Worm (Caenorhabditis elegans) whole organism, L2 larva: ENCODE measurements around the gene nduv-2.

ENCODE experiments used
- C34F6.9 ChIP-seq: fragments of 150-350 bp; optimal IDR thresholded peaks from 2 replicates; lab custom pipeline; 2014; ENCODE audit warnings: missing biosample characterization, missing genetic modification characterization
- F13H6.1 ChIP-seq: sonication (generic microtip); optimal IDR thresholded peaks from 2 replicates; lab custom pipeline; 2016; ENCODE audit warnings: missing genetic modification characterization, missing compliant biosample characterization
- R02D3.7 ChIP-seq: fragments of 150-350 bp; optimal IDR thresholded peaks from 2 replicates; lab custom pipeline; 2014; ENCODE audit warnings: missing biosample characterization, missing genetic modification characterization
- Y55F3AM.14 ChIP-seq: fragments of 200-800 bp; sonication (Bioruptor generic); optimal IDR thresholded peaks from 2 replicates; lab custom pipeline; 2018; ENCODE audit warnings: mild to moderate bottlenecking, missing genetic modification characterization, missing compliant biosample characterization
- ZK546.5 ChIP-seq: sonication (generic microtip); optimal IDR thresholded peaks from 2 replicates; lab custom pipeline; 2017; ENCODE audit warnings: missing biosample characterization, missing genetic modification characterization
- alr-1 ChIP-seq: fragments of 150-350 bp; optimal IDR thresholded peaks from 2 replicates; lab custom pipeline; 2014; ENCODE audit warnings: missing biosample characterization, missing genetic modification characterization
- ama-1 ChIP-seq: fragments of 150-350 bp; optimal IDR thresholded peaks from 2 replicates; lab custom pipeline; 2018; ENCODE audit warnings: inconsistent platforms
- ceh-16 ChIP-seq: fragments of 150-350 bp; optimal IDR thresholded peaks from 2 replicates; lab custom pipeline; 2014; ENCODE audit warnings: missing biosample characterization, missing genetic modification characterization
- ceh-82 ChIP-seq: fragments of 150-350 bp; optimal IDR thresholded peaks from 2 replicates; lab custom pipeline; 2014; ENCODE audit warnings: missing biosample characterization, missing genetic modification characterization
- crh-2 ChIP-seq: sonication (generic microtip); optimal IDR thresholded peaks from 2 replicates; lab custom pipeline; 2017; ENCODE audit warnings: missing biosample characterization, missing genetic modification characterization
- elt-1 ChIP-seq: fragments of 150-350 bp; optimal IDR thresholded peaks from 2 replicates; lab custom pipeline; 2014; ENCODE audit warnings: missing biosample characterization, missing genetic modification characterization
- elt-3 ChIP-seq: sonication (generic microtip); optimal IDR thresholded peaks from 2 replicates; lab custom pipeline; 2017; ENCODE audit warnings: missing biosample characterization, missing genetic modification characterization
- fos-1 ChIP-seq: fragments of 150-350 bp; optimal IDR thresholded peaks from 2 replicates; lab custom pipeline; 2014; ENCODE audit warnings: missing biosample characterization, missing genetic modification characterization
- gmeb-1 ChIP-seq: fragments of 150-350 bp; optimal IDR thresholded peaks from 2 replicates; lab custom pipeline; 2014; ENCODE audit warnings: missing biosample characterization, missing genetic modification characterization
- lin-39 ChIP-seq: fragments of 150-350 bp; optimal IDR thresholded peaks from 2 replicates; lab custom pipeline; 2014; ENCODE audit warnings: missing biosample characterization, missing genetic modification reagents, missing genetic modification characterization
- lsy-2 ChIP-seq, 2 experiments: fragments of 150-350 bp in 1 of 2; sonication (generic microtip) in 1 of 2; optimal IDR thresholded peaks; 2 replicates each; lab custom pipeline; 2014 to 2017; ENCODE audit warnings: missing biosample characterization in 2 of 2, missing genetic modification characterization in 2 of 2
- mab-5 ChIP-seq: fragments of 150-350 bp; optimal IDR thresholded peaks from 2 replicates; lab custom pipeline; 2014; ENCODE audit warnings: missing biosample characterization, missing genetic modification characterization
- nhr-12 ChIP-seq: fragments of 150-350 bp; optimal IDR thresholded peaks from 2 replicates; lab custom pipeline; 2014; ENCODE audit warnings: missing biosample characterization, missing genetic modification characterization
- nhr-237 ChIP-seq: fragments of 150-350 bp; optimal IDR thresholded peaks from 2 replicates; lab custom pipeline; 2014; ENCODE audit warnings: missing biosample characterization, missing genetic modification characterization
- nhr-25 ChIP-seq: fragments of 150-350 bp; sonication (generic microtip); optimal IDR thresholded peaks from 3 replicates; lab custom pipeline; 2014; ENCODE audit warnings: missing biosample characterization, missing genetic modification characterization
- nhr-77 ChIP-seq: fragments of 150-350 bp; optimal IDR thresholded peaks from 2 replicates; lab custom pipeline; 2014; ENCODE audit warnings: missing biosample characterization, missing genetic modification characterization
- peb-1 ChIP-seq: fragments of 150-350 bp; optimal IDR thresholded peaks from 2 replicates; lab custom pipeline; 2014; ENCODE audit warnings: missing biosample characterization, missing genetic modification characterization
- sem-4 ChIP-seq: fragments of 150-350 bp; optimal IDR thresholded peaks from 2 replicates; lab custom pipeline; 2014; ENCODE audit warnings: missing biosample characterization, missing genetic modification reagents, missing genetic modification characterization
- skn-1 ChIP-seq: sonication (generic microtip); optimal IDR thresholded peaks from 2 replicates; lab custom pipeline; 2017; ENCODE audit warnings: missing biosample characterization, missing genetic modification characterization
- sma-3 ChIP-seq: sonication (generic microtip); optimal IDR thresholded peaks from 2 replicates; lab custom pipeline; 2016; ENCODE audit warnings: missing genetic modification reagents, missing genetic modification characterization, missing compliant biosample characterization
- sma-9 ChIP-seq, 2 experiments: fragments of 150-350 bp in 1 of 2; sonication (generic microtip) in 1 of 2; optimal IDR thresholded peaks; 2 replicates each; lab custom pipeline; 2014 to 2016; ENCODE audit warnings: missing genetic modification characterization in 2 of 2, mild to moderate bottlenecking in 1 of 2, missing biosample characterization in 1 of 2, missing compliant biosample characterization in 1 of 2, missing genetic modification reagents in 1 of 2, moderate library complexity in 1 of 2
- unc-39 ChIP-seq: fragments of 150-350 bp; optimal IDR thresholded peaks from 2 replicates; lab custom pipeline; 2014; ENCODE audit warnings: missing biosample characterization, missing genetic modification characterization
- ztf-1 ChIP-seq: fragments of 200-800 bp; sonication (Bioruptor generic); conservative IDR thresholded peaks from 2 replicates; pipeline ENCODE4 v1.3.6; 2022; ENCODE audit warnings: missing genetic modification characterization, missing compliant biosample characterization
- ztf-11 ChIP-seq: sonication (generic microtip); optimal IDR thresholded peaks from 2 replicates; lab custom pipeline; 2017; ENCODE audit warnings: missing biosample characterization, missing genetic modification characterization

Gene nduv-2

DNA sequence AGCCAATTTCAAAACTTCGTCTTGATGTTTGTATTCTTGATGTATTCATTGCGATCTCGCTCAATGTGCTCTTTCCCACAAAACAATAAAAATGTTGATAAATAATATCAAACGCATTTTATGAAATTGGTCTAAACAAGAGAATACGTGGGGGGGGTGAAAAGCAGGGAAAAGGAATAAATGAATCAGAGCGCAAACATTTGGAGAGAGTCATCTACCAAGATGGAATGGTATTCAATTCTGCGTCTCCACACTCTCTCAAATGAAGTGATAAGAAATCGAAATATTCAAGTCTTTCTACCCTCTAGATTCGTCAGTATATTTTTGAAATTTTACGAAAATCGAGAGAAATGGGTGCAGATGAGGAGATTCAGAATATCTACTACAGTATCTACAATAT is 44.7 kb downstream of the nduv-2 start, which contains the start of gene C50B8.5:
Gene C50B8.5 (plus strand): TSS at position 273 of the 400 bp plus-strand sequence.
- TF ChIP-seq F13H6.1 (tag; lab: Kevin White, UChicago) (peak; percentile 15), fos-1 (tag; lab: Kevin White, UChicago) (peak; percentile 74), crh-2 (tag; lab: Kevin White, UChicago) (no peak)

DNA sequence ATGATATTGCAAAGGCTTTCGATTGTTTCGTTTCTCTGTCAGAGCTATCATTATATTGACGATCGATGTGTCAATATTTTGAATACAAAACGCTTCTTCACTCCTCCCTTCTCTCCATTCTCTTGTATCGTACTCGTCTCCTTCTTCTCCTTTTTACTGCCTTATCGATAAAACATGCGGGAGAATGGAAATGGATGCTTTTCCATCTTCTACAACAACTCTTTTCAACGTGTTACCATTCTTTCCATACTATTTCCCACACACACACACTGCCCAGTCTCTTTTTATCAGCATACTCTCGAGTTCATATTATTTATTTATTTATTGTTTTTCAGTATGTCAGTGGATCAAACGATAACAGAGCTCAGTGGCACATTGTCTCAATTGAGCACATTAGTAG is 46.7 kb downstream of the nduv-2 start, which contains the start of gene C50B8.6:
Gene C50B8.6 (plus strand): TSS at position 336 of the 400 bp plus-strand sequence.
- peak; percentile 60 for TF ChIP-seq fos-1 (tag; lab: Kevin White, UChicago)
- no peak for TF ChIP-seq nhr-12 (tag; lab: Kevin White, UChicago)

DNA sequence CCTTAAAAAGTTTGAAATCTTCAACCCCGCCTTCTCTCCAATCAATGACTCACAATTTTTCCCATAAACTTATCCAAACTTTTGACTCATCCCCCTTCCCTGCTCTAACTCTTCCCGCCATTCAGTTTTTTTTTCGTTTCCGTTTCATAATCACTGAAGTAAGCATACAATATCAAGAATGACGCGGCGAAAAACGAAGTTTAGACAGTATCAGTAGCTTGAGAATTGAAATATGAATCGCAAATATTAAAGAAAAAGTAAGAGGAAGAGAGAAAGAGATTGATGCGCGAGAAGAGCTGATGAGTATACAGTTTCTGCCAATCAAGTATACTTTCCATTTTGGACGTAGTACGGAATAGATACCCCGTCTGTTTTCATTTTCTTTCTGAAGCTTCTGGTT is 47.9 kb downstream of the nduv-2 start:
- TF ChIP-seq Y55F3AM.14 (no peak), fos-1 (tag; lab: Kevin White, UChicago) (peak; percentile 88)

- no peak for TF ChIP-seq sem-4
- TF ChIP-seq elt-3 (tag; lab: Kevin White, UChicago), result no peak
- no peak for TF ChIP-seq alr-1 (tag; lab: Kevin White, UChicago)
- no peak for TF ChIP-seq peb-1 (tag; lab: Kevin White, UChicago)
- TF ChIP-seq nhr-77 (tag; lab: Kevin White, UChicago), result no peak
- TF ChIP-seq sma-9 (GFP tag; optimal IDR thresholded peaks at IDR 0.05; lab: Kevin White, UChicago), result peak; percentile 28
- TF ChIP-seq sma-9 (tag; optimal IDR thresholded peaks at IDR 0.05; lab: Kevin White, UChicago), result no peak
- no peak for TF ChIP-seq nhr-25
- no peak for TF ChIP-seq ztf-1 (GFP tag; lab: Robert Waterston, UW)
- no peak for TF ChIP-seq lin-39
- TF ChIP-seq ztf-11 (tag; lab: Kevin White, UChicago), result no peak
- peak; percentile 93 for TF ChIP-seq fos-1 (tag; lab: Kevin White, UChicago)
- no peak for TF ChIP-seq C34F6.9 (tag; lab: Kevin White, UChicago)
- no peak for TF ChIP-seq nhr-12 (tag; lab: Kevin White, UChicago)
- no peak for TF ChIP-seq mab-5
- TF ChIP-seq ama-1, result no peak
- TF ChIP-seq gmeb-1 (tag; lab: Kevin White, UChicago), result peak; percentile 7
- TF ChIP-seq unc-39 (tag; lab: Kevin White, UChicago), result no peak
- no peak for TF ChIP-seq ceh-16 (tag; lab: Kevin White, UChicago)
- TF ChIP-seq elt-1, result no peak
- TF ChIP-seq lsy-2 (tag; optimal IDR thresholded peaks at IDR 0.05; lab: Kevin White, UChicago), result no peak
- no peak for TF ChIP-seq ceh-82 (tag; lab: Kevin White, UChicago)
Measured at ce11 chrV:13576828-13577227, 48.5 kb downstream of the nduv-2 start.

ce11 chrV:13575866-13576265 is 49.5 kb downstream of the nduv-2 start:
- no peak for TF ChIP-seq nhr-77 (tag; lab: Kevin White, UChicago)
- TF ChIP-seq lin-39, result no peak
- TF ChIP-seq nhr-237 (tag; lab: Kevin White, UChicago), result no peak
- no peak for TF ChIP-seq crh-2 (tag; lab: Kevin White, UChicago)
- TF ChIP-seq ZK546.5 (tag; lab: Kevin White, UChicago), result no peak
- TF ChIP-seq sma-3 (GFP tag; lab: Kevin White, UChicago), result no peak
- no peak for TF ChIP-seq skn-1 (tag; lab: Kevin White, UChicago)
- no peak for TF ChIP-seq ztf-11 (tag; lab: Kevin White, UChicago)
- no peak for TF ChIP-seq ceh-82 (tag; lab: Kevin White, UChicago)
- TF ChIP-seq ztf-1 (GFP tag; lab: Robert Waterston, UW), result no peak
- no peak for TF ChIP-seq R02D3.7 (tag; lab: Kevin White, UChicago)
- TF ChIP-seq F13H6.1 (tag; lab: Kevin White, UChicago), result no peak
